Worm (Caenorhabditis elegans): ENCODE measurements around the gene plc-1.
A peak's percentile ranks its signal among the peaks of the same experiment; 100 is the strongest.

plc-1 gene

ce11 chrX:10772763-10773162, 65.7 kb downstream of the plc-1 start:
- no peak for TF ChIP-seq ceh-79 (tag; optimal IDR thresholded peaks at IDR 0.05)
- no peak for TF ChIP-seq gei-17 (GFP tag; optimal IDR thresholded peaks at IDR 0.05)
- TF ChIP-seq ceh-58 (GFP tag; IDR thresholded peaks at IDR 0.05) = no peak
- TF ChIP-seq ztf-28 (GFP tag; IDR thresholded peaks at IDR 0.05) = no peak
- no peak for TF ChIP-seq ztf-18 (tag; optimal IDR thresholded peaks at IDR 0.05)
- 0 out of 2 replicates have a peak, but pooled peaks have one; percentile 43 for TF ChIP-seq C06A6.2 (GFP tag; conservative IDR thresholded peaks at IDR 0.05)
- no peak for TF ChIP-seq tbp1 (GFP tag; optimal IDR thresholded peaks at IDR 0.05)
- TF ChIP-seq tlf-1 (GFP tag; optimal IDR thresholded peaks at IDR 0.05) = peak; percentile 11
- TF ChIP-seq rcor-1 (GFP tag; IDR thresholded peaks at IDR 0.05) = no peak
- TF ChIP-seq repo-1 (tag; optimal IDR thresholded peaks at IDR 0.05) = no peak
- no peak for TF ChIP-seq nfyb-1 (GFP tag; IDR thresholded peaks at IDR 0.05)
- TF ChIP-seq lin-26 (GFP tag; IDR thresholded peaks at IDR 0.05) = peak; percentile 9; the same call in 1 of the 2 replicates
- peak; percentile 59; the same call in 1 of the 2 replicates for TF ChIP-seq let-526 (GFP tag; IDR thresholded peaks at IDR 0.05)
- peak; percentile 17 for TF ChIP-seq ztf-26 (tag; optimal IDR thresholded peaks at IDR 0.05)
- TF ChIP-seq bed-1 (GFP tag; IDR thresholded peaks at IDR 0.05) = no peak
- TF ChIP-seq xnd-1 (tag; optimal IDR thresholded peaks at IDR 0.05) = no peak
- no peak for TF ChIP-seq snpc-3.4 (tag; optimal IDR thresholded peaks at IDR 0.05)
- no peak for TF ChIP-seq efl-1 (GFP tag; optimal IDR thresholded peaks at IDR 0.05)
- TF ChIP-seq F22D6.2 (tag; optimal IDR thresholded peaks at IDR 0.05) = no peak
- no peak for TF ChIP-seq pha-4 (tag; optimal IDR thresholded peaks at IDR 0.05)
- TF ChIP-seq lin-40 (tag; optimal IDR thresholded peaks at IDR 0.05) = no peak
- no peak for TF ChIP-seq cebp-1 (GFP tag; IDR thresholded peaks at IDR 0.05)
- peak; percentile 18 for TF ChIP-seq cebp-1 (tag; optimal IDR thresholded peaks at IDR 0.05)
- TF ChIP-seq madf-6 (GFP tag; IDR thresholded peaks at IDR 0.05) = no peak
- no peak for TF ChIP-seq nhr-120 (GFP tag; IDR thresholded peaks at IDR 0.05)
- no peak for TF ChIP-seq lag-1 (GFP tag; IDR thresholded peaks at IDR 0.05)

ce11 chrX:10772165-10772584, 66.3 kb downstream of the plc-1 start:
- TF ChIP-seq bed-2 (GFP tag; IDR thresholded peaks at IDR 0.05) = no peak
- peak; percentile 67 for TF ChIP-seq B0336.3 (GFP tag; IDR thresholded peaks at IDR 0.05)
- TF ChIP-seq tbp1 (GFP tag; optimal IDR thresholded peaks at IDR 0.05) = peak; percentile 28
- TF ChIP-seq nhr-120 (GFP tag; IDR thresholded peaks at IDR 0.05) = no peak
- peak; percentile 82 for TF ChIP-seq somi-1 (GFP tag; optimal IDR thresholded peaks at IDR 0.05)
- no peak for TF ChIP-seq egrh-3 (GFP tag; IDR thresholded peaks at IDR 0.05)
- TF ChIP-seq C06A6.2 (GFP tag; conservative IDR thresholded peaks at IDR 0.05) = 0 out of 2 replicates have a peak, but pooled peaks have one; percentile 21
- TF ChIP-seq nhr-179 (tag; optimal IDR thresholded peaks at IDR 0.05) = no peak
- TF ChIP-seq egl-44 (GFP tag; IDR thresholded peaks at IDR 0.05) = no peak
- TF ChIP-seq T26A5.8 (tag; optimal IDR thresholded peaks at IDR 0.05) = no peak
- no peak for TF ChIP-seq lsl-1 (GFP tag; optimal IDR thresholded peaks at IDR 0.05)
- TF ChIP-seq F57C9.4 (tag; optimal IDR thresholded peaks at IDR 0.05) = no peak
- no peak for TF ChIP-seq ztf-28 (GFP tag; IDR thresholded peaks at IDR 0.05)
- TF ChIP-seq sea-2 (GFP tag; IDR thresholded peaks at IDR 0.05) = no peak
- TF ChIP-seq Y95B8A.8 (GFP tag; IDR thresholded peaks at IDR 0.05) = no peak
- no peak for TF ChIP-seq F37B4.10 (GFP tag; IDR thresholded peaks at IDR 0.05)
- TF ChIP-seq chd-7 (tag; optimal IDR thresholded peaks at IDR 0.05) = peak; percentile 74
- no peak for TF ChIP-seq ceh-91 (GFP tag; IDR thresholded peaks at IDR 0.05)
- TF ChIP-seq let-607 (tag; optimal IDR thresholded peaks at IDR 0.05) = peak in 1 of 2 experiments; percentile 47
- no peak for TF ChIP-seq nfya-1 (tag; optimal IDR thresholded peaks at IDR 0.05; ENCODE audit: borderline replicate concordance, insufficient read depth)
- no peak for TF ChIP-seq hlh-12 (tag; optimal IDR thresholded peaks at IDR 0.05)
- peak; percentile 44 for TF ChIP-seq F23B12.7 (tag; optimal IDR thresholded peaks at IDR 0.05; ENCODE audit: insufficient read depth)
- TF ChIP-seq hsf-1 (GFP tag; IDR thresholded peaks at IDR 0.05) = no peak
- TF ChIP-seq T07F8.4 (tag; optimal IDR thresholded peaks at IDR 0.05) = no peak
- no peak for TF ChIP-seq madf-6 (GFP tag; IDR thresholded peaks at IDR 0.05)
- no peak for TF ChIP-seq F57A8.1 (GFP tag; optimal IDR thresholded peaks at IDR 0.05)
- TF ChIP-seq F49E8.2 (tag; optimal IDR thresholded peaks at IDR 0.05; ENCODE audit: insufficient read depth) = no peak
- no peak for TF ChIP-seq akir-1 (GFP tag; optimal IDR thresholded peaks at IDR 0.05)
